Fruit fly (Drosophila melanogaster) whole organism: Measurements from ENCODE around the gene CG1640.

Source experiments
- CG8478 ChIP-seq: fragments of >200 bp; optimal IDR thresholded peaks from 2 replicates; lab custom pipeline; 2018; ENCODE audit warnings: inconsistent platforms
- Dll ChIP-seq: fragments of >200 bp; optimal IDR thresholded peaks from 2 replicates; lab custom pipeline; 2017
- EcR ChIP-seq, 2 experiments: fragments of >200 bp; optimal IDR thresholded peaks; 2 replicates each; lab custom pipeline; 2017; ENCODE audit warnings: missing biosample characterization in 2 of 2, missing genetic modification characterization in 2 of 2, missing genetic modification reagents in 2 of 2
- pan ChIP-seq: fragments of >200 bp; optimal IDR thresholded peaks from 2 replicates; lab custom pipeline; 2017
- psq ChIP-seq: fragments of >200 bp; optimal IDR thresholded peaks from 2 replicates; lab custom pipeline; 2017
- usp ChIP-seq: fragments of >200 bp; optimal IDR thresholded peaks from 2 replicates; lab custom pipeline; 2017; ENCODE audit warnings: missing biosample characterization, missing genetic modification characterization, mixed read lengths

DNA sequence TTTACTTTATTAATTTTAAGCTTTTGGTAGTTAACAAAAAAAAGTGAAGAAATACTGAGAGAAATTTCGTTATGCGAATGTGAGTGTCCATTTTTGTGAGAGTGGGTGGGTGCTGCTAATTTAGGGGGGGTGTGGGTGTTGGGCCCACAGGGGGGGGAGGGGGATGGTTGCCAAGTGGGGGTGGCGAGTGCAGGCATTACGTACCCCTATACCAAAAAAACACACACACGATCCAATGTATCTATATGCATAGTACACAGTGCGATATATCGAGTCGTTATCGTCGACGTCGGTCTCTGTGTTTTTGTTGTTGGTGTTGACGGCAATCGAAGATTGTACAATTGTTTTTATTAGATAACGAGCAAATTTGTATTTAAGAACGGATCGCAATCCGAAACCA, 46.9 kb upstream of the CG1640 start:
- TF ChIP-seq CG8478 (lab: Kevin White, UChicago) (no peak), Dll (lab: Kevin White, UChicago) (no peak), psq (lab: Kevin White, UChicago) (no peak), pan (no peak), usp (GFP tag; lab: Kevin White, UChicago) (no peak), EcR (GFP tag; optimal IDR thresholded peaks at IDR 0.05; lab: Kevin White, UChicago) (no peak)
